Worm (Caenorhabditis elegans) whole organism, L1 larva: Measurements from ENCODE around the gene F41G4.13.

Source experiments
- aly-2 ChIP-seq: fragments of 150-350 bp; optimal IDR thresholded peaks from 2 replicates; lab custom pipeline; 2014; ENCODE audit warnings: missing biosample characterization, missing genetic modification characterization
- blmp-1 ChIP-seq: fragments of 150-350 bp; optimal IDR thresholded peaks from 2 replicates; lab custom pipeline; 2014; ENCODE audit warnings: missing biosample characterization, missing genetic modification characterization
- ceh-8 ChIP-seq: fragments of 200-800 bp; sonication (Bioruptor generic); optimal IDR thresholded peaks from 2 replicates; lab custom pipeline; 2018; ENCODE audit warnings: mild to moderate bottlenecking, missing genetic modification characterization, moderate library complexity, missing compliant biosample characterization
- elt-3 ChIP-seq, 6 experiments: fragments of 150-350 bp in 1 of 6; sonication (generic microtip); optimal IDR thresholded peaks; 2 replicates each; lab custom pipeline; 2017 to 2018; ENCODE audit warnings: missing biosample characterization in 6 of 6, missing genetic modification characterization in 6 of 6, inconsistent platforms in 1 of 6
- grh-1 ChIP-seq: fragments of 200-800 bp; sonication (Bioruptor generic); IDR thresholded peaks from 2 replicates; pipeline ENCODE4 v1.3.6; 2022; ENCODE audit warnings: missing genetic modification reagents, missing genetic modification characterization, missing compliant biosample characterization
- lin-13 ChIP-seq: fragments of 150-350 bp; optimal IDR thresholded peaks from 2 replicates; lab custom pipeline; 2014; ENCODE audit warnings: missing biosample characterization, missing genetic modification reagents, missing genetic modification characterization
- lin-14 ChIP-seq: fragments of 200-800 bp; sonication (Bioruptor generic); optimal IDR thresholded peaks from 2 replicates; lab custom pipeline; 2018; ENCODE audit warnings: mild to moderate bottlenecking, missing genetic modification characterization, moderate library complexity, missing compliant biosample characterization
- lin-35 ChIP-seq, 2 experiments: fragments of 150-350 bp; optimal IDR thresholded peaks; 2 replicates each; lab custom pipeline; 2014; ENCODE audit warnings: missing biosample characterization in 2 of 2, missing genetic modification characterization in 2 of 2, missing genetic modification reagents in 2 of 2
- lin-39 ChIP-seq: fragments of 150-350 bp; optimal IDR thresholded peaks from 2 replicates; lab custom pipeline; 2014; ENCODE audit warnings: missing biosample characterization, missing genetic modification reagents, missing genetic modification characterization
- lir-3 ChIP-seq: sonication (generic microtip); optimal IDR thresholded peaks from 2 replicates; lab custom pipeline; 2016; ENCODE audit warnings: mild to moderate bottlenecking, missing genetic modification characterization, moderate library complexity, missing compliant biosample characterization; ENCODE audit not compliant: poor library complexity
- mep-1 ChIP-seq: fragments of 150-350 bp; optimal IDR thresholded peaks from 2 replicates; lab custom pipeline; 2014; ENCODE audit warnings: missing biosample characterization, missing genetic modification characterization
- nhr-20 ChIP-seq: sonication (generic microtip); optimal IDR thresholded peaks from 2 replicates; lab custom pipeline; 2016; ENCODE audit warnings: mild to moderate bottlenecking, missing genetic modification characterization, missing compliant biosample characterization
- nhr-71 ChIP-seq: sonication (generic microtip); optimal IDR thresholded peaks from 2 replicates; lab custom pipeline; 2016; ENCODE audit warnings: mild to moderate bottlenecking, missing genetic modification characterization, moderate library complexity, missing compliant biosample characterization
- nhr-85 ChIP-seq: sonication (generic microtip); peaks from one replicate; lab custom pipeline; 2016; ENCODE audit warnings: missing genetic modification characterization, inconsistent platforms, missing compliant biosample characterization
- nhr-90 ChIP-seq: sonication (generic microtip); optimal IDR thresholded peaks from 2 replicates; lab custom pipeline; 2016; ENCODE audit warnings: mild to moderate bottlenecking, missing genetic modification characterization, missing compliant biosample characterization; ENCODE audit not compliant: poor library complexity
- snu-23 ChIP-seq: sonication (generic microtip); optimal IDR thresholded peaks from 2 replicates; lab custom pipeline; 2016; ENCODE audit warnings: missing genetic modification characterization, missing compliant biosample characterization
- sptf-1 ChIP-seq: fragments of 150-350 bp; optimal IDR thresholded peaks from 2 replicates; lab custom pipeline; 2014; ENCODE audit warnings: missing biosample characterization, missing genetic modification characterization
- swsn-7 ChIP-seq: sonication (generic microtip); optimal IDR thresholded peaks from 2 replicates; lab custom pipeline; 2016; ENCODE audit warnings: missing genetic modification characterization, missing compliant biosample characterization
- tlp-1 ChIP-seq: fragments of 150-350 bp; optimal IDR thresholded peaks from 2 replicates; lab custom pipeline; 2014; ENCODE audit warnings: missing biosample characterization, missing genetic modification characterization
- unc-98 ChIP-seq: fragments of 200-800 bp; sonication (Bioruptor generic); IDR thresholded peaks from 2 replicates; pipeline ENCODE4 v1.3.6; 2022; ENCODE audit warnings: missing genetic modification characterization, missing compliant biosample characterization
- zag-1 ChIP-seq: fragments of 150-350 bp; optimal IDR thresholded peaks from 2 replicates; lab custom pipeline; 2014; ENCODE audit warnings: missing biosample characterization, missing genetic modification characterization

The F41G4.13 gene

DNA sequence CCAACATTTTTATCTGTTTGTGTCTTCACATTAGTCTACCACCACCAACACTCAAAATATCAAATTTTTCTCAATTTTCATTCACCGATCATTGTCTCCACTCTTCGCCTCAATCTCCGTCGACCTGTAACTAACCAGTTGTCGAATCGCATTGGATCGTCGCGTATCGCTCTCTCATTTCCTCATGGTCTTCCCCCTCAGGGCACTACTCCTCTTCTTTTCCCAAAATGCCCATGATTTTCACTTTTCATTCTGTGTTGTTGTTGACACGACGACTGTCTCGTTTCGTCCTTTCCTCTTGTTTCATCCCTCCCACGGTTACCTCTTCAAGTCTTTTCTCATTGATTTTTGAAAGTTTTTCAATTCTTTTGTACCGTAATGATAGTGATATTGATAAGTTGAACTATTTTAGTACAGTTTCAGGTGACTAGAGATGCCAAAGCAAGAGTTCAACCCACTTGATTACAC lies 48.5 kb downstream of the F41G4.13 start, which contains the start of gene T01C8.2 (continued):
- TF ChIP-seq grh-1 (GFP tag; lab: Robert Waterston, UW) (peak; percentile 38; the same call in 1 of the 2 replicates), unc-98 (no peak), sptf-1 (no peak)

ce11 chrX:16784038-16784437 lies 50.6 kb downstream of the F41G4.13 start:
- peak; percentile 48 for TF ChIP-seq snu-23
- peak; percentile 53 for TF ChIP-seq lin-14
- peak; percentile 69 for TF ChIP-seq blmp-1
- no peak for TF ChIP-seq swsn-7 (tag; lab: Kevin White, UChicago)
- TF ChIP-seq mep-1 (tag; lab: Kevin White, UChicago): peak; percentile 36
- TF ChIP-seq lir-3 (tag; lab: Kevin White, UChicago): no peak
- TF ChIP-seq nhr-85 (tag; lab: Kevin White, UChicago): peak; percentile 84
- TF ChIP-seq tlp-1: no peak
- no peak for TF ChIP-seq nhr-90 (tag; lab: Kevin White, UChicago)
- TF ChIP-seq ceh-8 (GFP tag; lab: Kevin White, UChicago): no peak
- TF ChIP-seq nhr-71 (tag; lab: Kevin White, UChicago): peak; percentile 14
- TF ChIP-seq elt-3 (tag; optimal IDR thresholded peaks at IDR 0.05; lab: Kevin White, UChicago): peak in 2 of 6 experiments; percentile 33 to 67
- no peak for TF ChIP-seq lin-35 (GFP tag; optimal IDR thresholded peaks at IDR 0.05; lab: Kevin White, UChicago)
- no peak for TF ChIP-seq aly-2
- no peak for TF ChIP-seq zag-1 (tag; lab: Kevin White, UChicago)
- TF ChIP-seq nhr-20: peak; percentile 35
- no peak for TF ChIP-seq lin-13
- no peak for TF ChIP-seq lin-39
